Fruit fly (Drosophila melanogaster) whole organism, embryonic: Measurements from ENCODE around the gene CG32106.

Source experiments
- CG1024 ChIP-seq: fragments of 200-800 bp; sonication (Bioruptor generic); IDR thresholded peaks from 2 replicates; pipeline ENCODE4 v1.3.6; 2022; ENCODE audit warnings: missing biosample characterization, missing genetic modification characterization
- CG11247 ChIP-seq: fragments of 200-800 bp; sonication (Bioruptor generic); IDR thresholded peaks from 2 replicates; pipeline ENCODE4 v1.3.6; 2022; ENCODE audit warnings: missing biosample characterization, missing genetic modification characterization
- CG12219 ChIP-seq: fragments of 200-800 bp; sonication (Bioruptor generic); optimal IDR thresholded peaks from 3 replicates; lab custom pipeline; 2018; ENCODE audit warnings: missing biosample characterization, mild to moderate bottlenecking, missing genetic modification characterization
- CG14667 ChIP-seq: fragments of 200-800 bp; sonication (Bioruptor generic); IDR thresholded peaks from 2 replicates; pipeline ENCODE4 v1.3.6; 2022; ENCODE audit warnings: missing biosample characterization, missing genetic modification characterization
- CG1602 ChIP-seq: fragments of 200-800 bp; sonication (Bioruptor generic); optimal IDR thresholded peaks from 3 replicates; lab custom pipeline; 2016; ENCODE audit warnings: missing biosample characterization, missing genetic modification characterization
- CG1603 ChIP-seq: fragments of 200-800 bp; sonication (Bioruptor generic); optimal IDR thresholded peaks from 2 replicates; lab custom pipeline; 2019; ENCODE audit warnings: missing biosample characterization, mild to moderate bottlenecking, missing genetic modification characterization, moderate library complexity
- CG17359 ChIP-seq: fragments of 200-800 bp; sonication (Bioruptor generic); optimal IDR thresholded peaks from 3 replicates; lab custom pipeline; 2018; ENCODE audit warnings: missing biosample characterization, mild to moderate bottlenecking, missing genetic modification characterization, moderate library complexity
- CG17612 ChIP-seq: fragments of 200-800 bp; sonication (Bioruptor generic); IDR thresholded peaks from 2 replicates; pipeline ENCODE4 v1.3.6; 2022; ENCODE audit warnings: missing biosample characterization, missing genetic modification characterization
- CG17829 ChIP-seq: fragments of 200-800 bp; optimal IDR thresholded peaks from 2 replicates; lab custom pipeline; 2019; ENCODE audit warnings: missing biosample characterization, mild to moderate bottlenecking, missing genetic modification characterization, moderate library complexity
- CG18011 ChIP-seq: fragments of 200-800 bp; sonication (Bioruptor generic); optimal IDR thresholded peaks from 2 replicates; lab custom pipeline; 2017; ENCODE audit warnings: missing biosample characterization, missing genetic modification characterization, mild to moderate bottlenecking, moderate library complexity, missing genotype
- CG18476 ChIP-seq: fragments of 200-800 bp; sonication (Bioruptor generic); optimal IDR thresholded peaks from 2 replicates; lab custom pipeline; 2016; ENCODE audit warnings: missing biosample characterization, mild to moderate bottlenecking, missing genetic modification characterization
- CG2678 ChIP-seq: fragments of 200-800 bp; sonication (Bioruptor generic); optimal IDR thresholded peaks from 3 replicates; lab custom pipeline; 2019; ENCODE audit warnings: missing biosample characterization, mild to moderate bottlenecking, missing genetic modification characterization, moderate library complexity
- CG31388 ChIP-seq: fragments of 200-800 bp; sonication (Bioruptor generic); optimal IDR thresholded peaks from 2 replicates; lab custom pipeline; 2016; ENCODE audit warnings: missing biosample characterization, missing genetic modification characterization
- CG32532 ChIP-seq: fragments of 200-800 bp; sonication (Bioruptor generic); IDR thresholded peaks from 2 replicates; pipeline ENCODE4 v1.3.6; 2022; ENCODE audit warnings: missing biosample characterization, missing genetic modification characterization
- CG3407 ChIP-seq: fragments of 200-800 bp; sonication (Bioruptor generic); optimal IDR thresholded peaks from 2 replicates; lab custom pipeline; 2018; ENCODE audit warnings: missing biosample characterization, mild to moderate bottlenecking, missing genetic modification characterization
- CG43689 ChIP-seq: fragments of 200-800 bp; sonication (Bioruptor generic); IDR thresholded peaks from 2 replicates; pipeline ENCODE4 v1.3.6; 2022; ENCODE audit warnings: missing biosample characterization, missing genetic modification characterization
- CG9437 ChIP-seq: fragments of 200-800 bp; sonication (Bioruptor generic); optimal IDR thresholded peaks from 2 replicates; lab custom pipeline; 2018; ENCODE audit warnings: missing biosample characterization, mild to moderate bottlenecking, missing genetic modification characterization
- CG9932 ChIP-seq: fragments of 200-800 bp; sonication (Bioruptor generic); IDR thresholded peaks from 2 replicates; pipeline ENCODE4 v1.3.6; 2022; ENCODE audit warnings: missing biosample characterization, missing genetic modification characterization
- CTCF ChIP-seq: fragments of 200-800 bp; sonication (Bioruptor generic); optimal IDR thresholded peaks from 2 replicates; lab custom pipeline; 2017; ENCODE audit warnings: missing biosample characterization, mild to moderate bottlenecking, missing genetic modification characterization, moderate library complexity
- Camta ChIP-seq: fragments of 200-800 bp; sonication (Bioruptor generic); optimal IDR thresholded peaks from 2 replicates; lab custom pipeline; 2016; ENCODE audit warnings: missing biosample characterization, missing genetic modification characterization
- D19B ChIP-seq: fragments of 200-800 bp; sonication (Bioruptor generic); optimal IDR thresholded peaks from 2 replicates; lab custom pipeline; 2017; ENCODE audit warnings: missing biosample characterization, mild to moderate bottlenecking, missing genetic modification characterization
- Dbx ChIP-seq: fragments of 200-800 bp; sonication (Bioruptor generic); IDR thresholded peaks from 3 replicates; pipeline ENCODE4 v1.3.6; 2022; ENCODE audit warnings: missing biosample characterization, missing genetic modification characterization
- Doc2 ChIP-seq: fragments of 200-800 bp; sonication (Bioruptor generic); IDR thresholded peaks from 2 replicates; pipeline ENCODE4 v1.3.6; 2022; ENCODE audit warnings: missing biosample characterization, missing genetic modification characterization
- E2f2 ChIP-seq: fragments of 200-800 bp; sonication (Bioruptor generic); IDR thresholded peaks from 2 replicates; pipeline ENCODE4 v1.3.6; 2022; ENCODE audit warnings: missing biosample characterization, missing genetic modification characterization
- Ets65A ChIP-seq: fragments of 200-800 bp; sonication (Bioruptor generic); peaks from one replicate; lab custom pipeline; 2016; ENCODE audit warnings: missing biosample characterization, missing genetic modification characterization
- Fer2 ChIP-seq: fragments of 200-800 bp; sonication (Bioruptor generic); optimal IDR thresholded peaks from 2 replicates; lab custom pipeline; 2018; ENCODE audit warnings: missing biosample characterization, mild to moderate bottlenecking, missing genetic modification characterization, moderate library complexity
- HHEX ChIP-seq: fragments of 200-800 bp; sonication (Bioruptor generic); optimal IDR thresholded peaks from 3 replicates; lab custom pipeline; 2017; ENCODE audit warnings: missing biosample characterization, mild to moderate bottlenecking, missing genetic modification characterization, missing genetic modification reagents
- Hr3 ChIP-seq: fragments of 200-800 bp; sonication (Bioruptor generic); optimal IDR thresholded peaks from 3 replicates; lab custom pipeline; 2016; ENCODE audit warnings: missing biosample characterization, missing genetic modification characterization
- Hr78 ChIP-seq, 2 experiments: fragments of 200-800 bp in 1 of 2; fragments of >200 bp in 1 of 2; sonication (Bioruptor generic) in 1 of 2; optimal IDR thresholded peaks; 2 replicates each; lab custom pipeline; 2017 to 2019; ENCODE audit warnings: missing biosample characterization in 2 of 2, missing genetic modification characterization in 2 of 2, mild to moderate bottlenecking in 1 of 2, moderate library complexity in 1 of 2
- Kr ChIP-seq: fragments of 200-800 bp; sonication (Bioruptor generic); optimal IDR thresholded peaks from 2 replicates; lab custom pipeline; 2017; ENCODE audit warnings: missing biosample characterization, mild to moderate bottlenecking, missing genetic modification characterization
- Lpt ChIP-seq: fragments of >200 bp; optimal IDR thresholded peaks from 2 replicates; lab custom pipeline; 2018; ENCODE audit warnings: missing biosample characterization, missing genetic modification characterization
- Meics ChIP-seq: fragments of 200-800 bp; sonication (Bioruptor generic); optimal IDR thresholded peaks from 2 replicates; lab custom pipeline; 2017; ENCODE audit warnings: missing biosample characterization, mild to moderate bottlenecking, missing genetic modification characterization
- Nf-YB ChIP-seq: fragments of 200-800 bp; sonication (Bioruptor generic); optimal IDR thresholded peaks from 3 replicates; lab custom pipeline; 2019; ENCODE audit warnings: missing biosample characterization, mild to moderate bottlenecking, missing genetic modification characterization, moderate library complexity
- Sry-δ ChIP-seq: fragments of 200-800 bp; sonication (Bioruptor generic); optimal IDR thresholded peaks from 2 replicates; lab custom pipeline; 2016; ENCODE audit warnings: missing biosample characterization, missing genetic modification characterization
- Ssrp ChIP-seq: fragments of 200-800 bp; sonication (Bioruptor generic); optimal IDR thresholded peaks from 2 replicates; lab custom pipeline; 2018; ENCODE audit warnings: missing biosample characterization, mild to moderate bottlenecking, missing genetic modification characterization, moderate library complexity
- ab ChIP-seq: fragments of 200-800 bp; sonication (Bioruptor generic); optimal IDR thresholded peaks from 2 replicates; lab custom pipeline; 2016; ENCODE audit warnings: missing biosample characterization, missing genetic modification characterization
- al ChIP-seq: fragments of 200-800 bp; sonication (Bioruptor generic); IDR thresholded peaks from 2 replicates; pipeline ENCODE4 v1.3.6; 2022; ENCODE audit warnings: missing biosample characterization, missing genetic modification characterization
- ase ChIP-seq: fragments of 200-800 bp; sonication (Bioruptor generic); IDR thresholded peaks from 3 replicates; pipeline ENCODE4 v1.3.6; 2022; ENCODE audit warnings: missing biosample characterization, missing genetic modification characterization
- dati ChIP-seq: fragments of 200-800 bp; sonication (Bioruptor generic); IDR thresholded peaks from 2 replicates; pipeline ENCODE4 v1.3.6; 2022; ENCODE audit warnings: missing biosample characterization, missing genetic modification characterization
- dimm ChIP-seq: fragments of 200-800 bp; sonication (Bioruptor generic); IDR thresholded peaks from 2 replicates; pipeline ENCODE4 v1.3.6; 2022; ENCODE audit warnings: missing biosample characterization, missing genetic modification characterization
- eyg ChIP-seq: fragments of 200-800 bp; sonication (Bioruptor generic); optimal IDR thresholded peaks from 3 replicates; lab custom pipeline; 2016; ENCODE audit warnings: missing biosample characterization, missing genetic modification characterization
- gsb ChIP-seq: fragments of 200-800 bp; sonication (Bioruptor generic); IDR thresholded peaks from 2 replicates; pipeline ENCODE4 v1.3.6; 2022; ENCODE audit warnings: missing biosample characterization, missing genetic modification characterization
- inv ChIP-seq: fragments of 200-800 bp; sonication (Bioruptor generic); IDR thresholded peaks from 2 replicates; pipeline ENCODE4 v1.3.6; 2022; ENCODE audit warnings: missing biosample characterization, missing genetic modification characterization; ENCODE audit not compliant: partially characterized antibody
- knrl ChIP-seq: fragments of 200-800 bp; sonication (Bioruptor generic); IDR thresholded peaks from 3 replicates; pipeline ENCODE4 v1.3.6; 2022; ENCODE audit warnings: missing biosample characterization, missing genetic modification characterization; ENCODE audit not compliant: partially characterized antibody
- oc ChIP-seq: fragments of 200-800 bp; sonication (Bioruptor generic); optimal IDR thresholded peaks from 2 replicates; lab custom pipeline; 2018; ENCODE audit warnings: missing biosample characterization, mild to moderate bottlenecking, missing genetic modification characterization, moderate library complexity
- phol ChIP-seq: fragments of 200-800 bp; sonication (Bioruptor generic); optimal IDR thresholded peaks from 3 replicates; lab custom pipeline; 2018; ENCODE audit warnings: missing biosample characterization, mild to moderate bottlenecking, missing genetic modification characterization, moderate library complexity
- pzg ChIP-seq: fragments of 200-800 bp; sonication (Bioruptor generic); optimal IDR thresholded peaks from 3 replicates; lab custom pipeline; 2018; ENCODE audit warnings: missing biosample characterization, mild to moderate bottlenecking, missing genetic modification characterization, moderate library complexity
- schlank ChIP-seq: fragments of 200-800 bp; sonication (Bioruptor generic); optimal IDR thresholded peaks from 2 replicates; lab custom pipeline; 2018; ENCODE audit warnings: missing biosample characterization, mild to moderate bottlenecking, missing genetic modification characterization
- sima ChIP-seq: fragments of 200-800 bp; sonication (Bioruptor generic); optimal IDR thresholded peaks from 2 replicates; lab custom pipeline; 2016; ENCODE audit warnings: missing biosample characterization, missing genetic modification characterization
- stc ChIP-seq: fragments of 200-800 bp; sonication (Bioruptor generic); IDR thresholded peaks from 2 replicates; pipeline ENCODE4 v1.3.6; 2022; ENCODE audit warnings: missing biosample characterization, missing genetic modification characterization
- stwl ChIP-seq: fragments of 200-800 bp; sonication (Bioruptor generic); optimal IDR thresholded peaks from 3 replicates; lab custom pipeline; 2018; ENCODE audit warnings: missing biosample characterization, mild to moderate bottlenecking, missing genetic modification characterization, moderate library complexity
- tin ChIP-seq: fragments of 200-800 bp; sonication (Bioruptor generic); optimal IDR thresholded peaks from 3 replicates; lab custom pipeline; 2016; ENCODE audit warnings: missing biosample characterization, missing genetic modification characterization
- ttk ChIP-seq: fragments of 200-800 bp; sonication (Bioruptor generic); IDR thresholded peaks from 2 replicates; pipeline ENCODE4 v2.1.2; 2022; ENCODE audit warnings: missing biosample characterization, missing genetic modification characterization

CG32106 gene

DNA sequence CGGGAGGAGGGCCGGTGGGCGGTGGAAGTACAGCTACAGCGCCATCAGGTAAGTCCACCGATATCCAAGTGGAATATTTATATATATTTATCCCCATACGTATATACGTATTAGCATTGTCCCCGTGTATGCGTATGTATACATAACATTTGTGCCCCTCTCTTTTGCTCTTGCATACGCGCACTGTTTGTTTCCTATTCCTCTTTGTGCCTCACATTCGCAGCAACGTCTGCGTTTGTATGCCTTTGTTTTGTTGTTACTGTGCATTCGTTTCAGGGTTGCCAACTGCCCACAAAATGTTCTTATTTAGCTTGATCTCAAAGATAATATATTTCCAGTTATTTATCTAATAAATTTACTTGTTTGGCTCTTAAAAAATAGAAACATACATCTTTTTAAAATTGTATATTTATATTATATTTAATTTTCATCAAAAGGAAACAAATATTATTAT lies 27.8 kb upstream of the CG32106 start (continued):
- TF ChIP-seq HHEX (GFP tag; lab: Kevin White, UChicago) (no peak), phol (tag; lab: Kevin White, UChicago) (peak; percentile 34), CG1602 (GFP tag; lab: Kevin White, UChicago) (peak; percentile 20), pzg (no peak), eyg (GFP tag; lab: Kevin White, UChicago) (no peak), Sry-δ (GFP tag; lab: Kevin White, UChicago) (no peak), CG18011 (GFP tag; lab: Kevin White, UChicago) (no peak), Dbx (GFP tag; lab: Robert Waterston, UW) (no peak), CG18476 (GFP tag; lab: Kevin White, UChicago) (no peak), CG17829 (tag; lab: Kevin White, UChicago) (peak; percentile 81), stc (GFP tag; lab: Robert Waterston, UW) (peak; percentile 61; the same call in 1 of the 2 replicates), Fer2 (tag; lab: Kevin White, UChicago) (no peak), CG32532 (peak; percentile 66), CG2678 (tag; lab: Kevin White, UChicago) (peak; percentile 63), CG9932 (GFP tag; lab: Robert Waterston, UW) (no peak), Ssrp (tag; lab: Kevin White, UChicago) (peak; percentile 37), dimm (GFP tag; lab: Robert Waterston, UW) (no peak), oc (tag; lab: Kevin White, UChicago) (peak; percentile 64), dati (GFP tag; lab: Robert Waterston, UW) (no peak), Nf-YB (GFP tag; lab: Kevin White, UChicago) (peak; percentile 20), CG17359 (peak; percentile 67), Hr3 (GFP tag; lab: Kevin White, UChicago) (peak; percentile 45), D19B (peak; percentile 35), CG12219 (GFP tag; lab: Kevin White, UChicago) (peak; percentile 57), ttk (GFP tag; lab: Robert Waterston, UW) (no peak), sima (GFP tag; lab: Kevin White, UChicago) (no peak), stwl (tag; lab: Kevin White, UChicago) (peak; percentile 56), CG31388 (no peak), Lpt (no peak), Doc2 (GFP tag; lab: Robert Waterston, UW) (no peak), Ets65A (GFP tag; lab: Kevin White, UChicago) (no peak), Hr78 (GFP tag; optimal IDR thresholded peaks at IDR 0.05; lab: Kevin White, UChicago) (no peak), Meics (GFP tag; lab: Kevin White, UChicago) (peak; percentile 58), CG1603 (tag; lab: Kevin White, UChicago) (no peak), ab (GFP tag; lab: Kevin White, UChicago) (no peak), tin (GFP tag; lab: Kevin White, UChicago) (peak; percentile 47), CG1024 (GFP tag; lab: Robert Waterston, UW) (no peak), CG17612 (GFP tag; lab: Robert Waterston, UW) (no peak), Kr (GFP tag; lab: Kevin White, UChicago) (no peak), CG14667 (GFP tag; lab: Robert Waterston, UW) (no peak), gsb (GFP tag; lab: Robert Waterston, UW) (no peak), E2f2 (GFP tag; lab: Robert Waterston, UW) (no peak; the same call in 1 of the 2 replicates), CTCF (GFP tag; lab: Kevin White, UChicago) (peak; percentile 7), al (no peak), knrl (GFP tag; lab: Robert Waterston, UW) (no peak), CG3407 (GFP tag; lab: Kevin White, UChicago) (peak; percentile 28), schlank (no peak), Camta (GFP tag; lab: Kevin White, UChicago) (no peak), CG43689 (GFP tag; lab: Robert Waterston, UW) (no peak), CG11247 (GFP tag; lab: Robert Waterston, UW) (no peak), ase (GFP tag; lab: Robert Waterston, UW) (no peak), CG9437 (peak; percentile 34), inv (GFP tag; lab: Robert Waterston, UW) (no peak)
